Fruit fly (Drosophila melanogaster) whole organism, embryonic: ENCODE results near the gene dome.
A peak's percentile ranks its signal among the peaks of the same experiment; 100 is the strongest.

ENCODE experiments used
- Adf1 ChIP-seq: fragments of 200-800 bp; sonication (Bioruptor generic); IDR thresholded peaks from 2 replicates; pipeline ENCODE4 v1.3.6; 2022; ENCODE audit warnings: missing biosample characterization, missing genetic modification characterization
- CG12659 ChIP-seq: fragments of 200-800 bp; sonication (Bioruptor generic); optimal IDR thresholded peaks from 3 replicates; lab custom pipeline; 2017; ENCODE audit warnings: mild to moderate bottlenecking, missing biosample characterization, missing genetic modification reagents, missing genetic modification characterization
- CG15479 ChIP-seq: fragments of 200-800 bp; sonication (Bioruptor generic); optimal IDR thresholded peaks from 3 replicates; lab custom pipeline; 2019; ENCODE audit warnings: missing biosample characterization, mild to moderate bottlenecking, missing genetic modification characterization, moderate library complexity
- CG15696 ChIP-seq: fragments of 200-800 bp; sonication (Bioruptor generic); optimal IDR thresholded peaks from 2 replicates; lab custom pipeline; 2019; ENCODE audit warnings: missing biosample characterization, mild to moderate bottlenecking, missing genetic modification characterization, moderate library complexity
- CG17385 ChIP-seq: fragments of 200-800 bp; sonication (Bioruptor generic); optimal IDR thresholded peaks from 3 replicates; lab custom pipeline; 2018; ENCODE audit warnings: missing biosample characterization, mild to moderate bottlenecking, missing genetic modification characterization
- CG1792 ChIP-seq: fragments of 200-800 bp; sonication (Bioruptor generic); optimal IDR thresholded peaks from 2 replicates; lab custom pipeline; 2016; ENCODE audit warnings: missing biosample characterization, missing genetic modification characterization
- CG18599 ChIP-seq: fragments of 200-800 bp; sonication (Bioruptor generic); optimal IDR thresholded peaks from 3 replicates; lab custom pipeline; 2017; ENCODE audit warnings: missing biosample characterization, missing genetic modification characterization, mild to moderate bottlenecking, moderate library complexity, missing genetic modification reagents
- CG31365 ChIP-seq: fragments of 200-800 bp; sonication (Bioruptor generic); optimal IDR thresholded peaks from 2 replicates; lab custom pipeline; 2018; ENCODE audit warnings: missing biosample characterization, mild to moderate bottlenecking, missing genetic modification characterization
- CG34224 ChIP-seq: fragments of 200-800 bp; sonication (Bioruptor generic); IDR thresholded peaks from 3 replicates; pipeline ENCODE4 v1.3.6; 2022; ENCODE audit warnings: missing biosample characterization, missing genetic modification characterization; ENCODE audit not compliant: partially characterized antibody
- CG34376 ChIP-seq: fragments of 200-800 bp; sonication (Bioruptor generic); optimal IDR thresholded peaks from 2 replicates; lab custom pipeline; 2018; ENCODE audit warnings: missing biosample characterization, mild to moderate bottlenecking, missing genetic modification characterization
- CG4360 ChIP-seq: fragments of 200-800 bp; sonication (Bioruptor generic); IDR thresholded peaks from 2 replicates; pipeline ENCODE4 v1.3.6; 2022; ENCODE audit warnings: missing biosample characterization, missing genetic modification characterization
- CG6175 ChIP-seq: fragments of 200-800 bp; sonication (Bioruptor generic); IDR thresholded peaks from 3 replicates; pipeline ENCODE4 v1.3.6; 2022; ENCODE audit warnings: missing biosample characterization, missing genetic modification characterization
- CG8478 ChIP-seq: fragments of >200 bp; optimal IDR thresholded peaks from 2 replicates; lab custom pipeline; 2018
- Chrac-16 ChIP-seq: fragments of 200-800 bp; sonication (Bioruptor generic); optimal IDR thresholded peaks from 3 replicates; lab custom pipeline; 2016; ENCODE audit warnings: missing biosample characterization, missing genetic modification characterization
- D ChIP-seq, 2 experiments: fragments of 200-800 bp in 1 of 2; fragments of >200 bp in 1 of 2; sonication (Bioruptor generic) in 1 of 2; optimal IDR thresholded peaks; 2 replicates in 1 of 2; 3 replicates in 1 of 2; lab custom pipeline; 2017; ENCODE audit warnings: mild to moderate bottlenecking in 1 of 2, missing biosample characterization in 1 of 2, missing genetic modification characterization in 1 of 2, missing genetic modification reagents in 1 of 2
- Deaf1 ChIP-seq: fragments of 200-800 bp; optimal IDR thresholded peaks from 3 replicates; lab custom pipeline; 2019; ENCODE audit warnings: missing biosample characterization, mild to moderate bottlenecking, missing genetic modification characterization, moderate library complexity
- Dll ChIP-seq: fragments of 200-800 bp; sonication (Bioruptor generic); IDR thresholded peaks from 4 replicates; pipeline ENCODE4 v1.3.6; 2022; ENCODE audit warnings: missing biosample characterization, missing genetic modification characterization; ENCODE audit not compliant: partially characterized antibody
- Drgx ChIP-seq: fragments of 200-800 bp; sonication (Bioruptor generic); IDR thresholded peaks from 2 replicates; pipeline ENCODE4 v1.3.6; 2022; ENCODE audit warnings: missing biosample characterization, missing genetic modification characterization
- E2f2 ChIP-seq: fragments of 200-800 bp; sonication (Bioruptor generic); IDR thresholded peaks from 2 replicates; pipeline ENCODE4 v1.3.6; 2022; ENCODE audit warnings: missing biosample characterization, missing genetic modification characterization
- Eip74EF ChIP-seq, 2 experiments: fragments of 200-800 bp in 1 of 2; fragments of >200 bp in 1 of 2; sonication (Bioruptor generic) in 1 of 2; optimal IDR thresholded peaks; 2 replicates each; lab custom pipeline; 2017 to 2019; ENCODE audit warnings: missing biosample characterization in 2 of 2, missing genetic modification characterization in 2 of 2, mild to moderate bottlenecking in 1 of 2, moderate library complexity in 1 of 2
- HLHmδ ChIP-seq: fragments of 200-800 bp; sonication (Bioruptor generic); optimal IDR thresholded peaks from 2 replicates; lab custom pipeline; 2018; ENCODE audit warnings: missing biosample characterization, mild to moderate bottlenecking, missing genetic modification characterization, moderate library complexity
- HmgZ ChIP-seq: fragments of 200-800 bp; sonication (Bioruptor generic); optimal IDR thresholded peaks from 2 replicates; lab custom pipeline; 2018; ENCODE audit warnings: missing biosample characterization, mild to moderate bottlenecking, missing genetic modification characterization
- MESR4 ChIP-seq: fragments of 200-800 bp; sonication (Bioruptor generic); optimal IDR thresholded peaks from 2 replicates; lab custom pipeline; 2018; ENCODE audit warnings: missing biosample characterization, mild to moderate bottlenecking, missing genetic modification characterization, moderate library complexity
- Med ChIP-seq: fragments of 200-800 bp; sonication (Bioruptor generic); peaks from one replicate; lab custom pipeline; 2016; ENCODE audit warnings: missing biosample characterization, missing genetic modification characterization, mild to moderate bottlenecking, inconsistent platforms, moderate library complexity
- Opbp ChIP-seq: fragments of 200-800 bp; sonication (Bioruptor generic); IDR thresholded peaks from 3 replicates; pipeline ENCODE4 v1.3.6; 2022; ENCODE audit warnings: missing biosample characterization, missing genetic modification characterization; ENCODE audit not compliant: partially characterized antibody
- Tbp ChIP-seq: fragments of >200 bp; optimal IDR thresholded peaks from 2 replicates; lab custom pipeline; 2018; ENCODE audit warnings: missing biosample characterization, missing genetic modification characterization
- Trl ChIP-seq, 3 experiments: fragments of >200 bp in 2 of 3; fragments of 200-800 bp in 1 of 3; sonication (Bioruptor generic) in 1 of 3; optimal IDR thresholded peaks; 2 replicates in 1 of 3; 3 replicates in 2 of 3; lab custom pipeline; 2016 to 2017; ENCODE audit warnings: missing biosample characterization in 1 of 3, missing genetic modification characterization in 1 of 3
- YL-1 ChIP-seq: fragments of 200-800 bp; sonication (Bioruptor generic); optimal IDR thresholded peaks from 3 replicates; lab custom pipeline; 2017; ENCODE audit warnings: missing biosample characterization, mild to moderate bottlenecking, missing genetic modification characterization
- bab2 ChIP-seq: fragments of 200-800 bp; sonication (Bioruptor generic); optimal IDR thresholded peaks from 2 replicates; lab custom pipeline; 2016; ENCODE audit warnings: missing biosample characterization, missing genetic modification characterization
- cg ChIP-seq: fragments of 200-800 bp; sonication (Bioruptor generic); optimal IDR thresholded peaks from 3 replicates; lab custom pipeline; 2019; ENCODE audit warnings: missing biosample characterization, mild to moderate bottlenecking, missing genetic modification characterization, moderate library complexity
- chinmo ChIP-seq: fragments of 200-800 bp; sonication (Bioruptor generic); IDR thresholded peaks from 4 replicates; pipeline ENCODE4 v1.3.6; 2022; ENCODE audit warnings: missing biosample characterization, missing genetic modification characterization; ENCODE audit not compliant: partially characterized antibody
- chm ChIP-seq: fragments of 200-800 bp; sonication (Bioruptor generic); IDR thresholded peaks from 2 replicates; pipeline ENCODE4 v1.3.6; 2022; ENCODE audit warnings: missing biosample characterization, missing genetic modification characterization
- esg ChIP-seq: fragments of 200-800 bp; sonication (Bioruptor generic); conservative IDR thresholded peaks from 2 replicates; pipeline ENCODE4 v1.3.6; 2022; ENCODE audit warnings: missing biosample characterization, missing genetic modification characterization
- lmd ChIP-seq: fragments of 200-800 bp; sonication (Bioruptor generic); IDR thresholded peaks from 2 replicates; pipeline ENCODE4 v1.3.6; 2022; ENCODE audit warnings: missing biosample characterization, missing genetic modification characterization
- lola ChIP-seq, 3 experiments: fragments of >200 bp in 2 of 3; fragments of 200-800 bp in 1 of 3; sonication (Bioruptor generic) in 1 of 3; optimal IDR thresholded peaks; 2 replicates each; lab custom pipeline; 2017 to 2019; ENCODE audit warnings: missing biosample characterization in 3 of 3, missing genetic modification characterization in 3 of 3, mild to moderate bottlenecking in 1 of 3, moderate library complexity in 1 of 3
- lov ChIP-seq, 2 experiments: fragments of 200-800 bp in 1 of 2; fragments of >200 bp in 1 of 2; sonication (Bioruptor generic) in 1 of 2; IDR thresholded peaks in 1 of 2; optimal IDR thresholded peaks in 1 of 2; 2 replicates in 1 of 2; 3 replicates in 1 of 2; pipeline versions ENCODE4 v1.3.6 to Lab custom; 2017 to 2022; ENCODE audit warnings: missing biosample characterization in 1 of 2, missing genetic modification characterization in 1 of 2
- pfk ChIP-seq: fragments of 200-800 bp; sonication (Bioruptor generic); optimal IDR thresholded peaks from 2 replicates; lab custom pipeline; 2018; ENCODE audit warnings: missing biosample characterization, mild to moderate bottlenecking, missing genetic modification characterization, moderate library complexity
- phol ChIP-seq: fragments of 200-800 bp; sonication (Bioruptor generic); optimal IDR thresholded peaks from 3 replicates; lab custom pipeline; 2018; ENCODE audit warnings: missing biosample characterization, mild to moderate bottlenecking, missing genetic modification characterization, moderate library complexity
- pros ChIP-seq: fragments of 200-800 bp; sonication (Bioruptor generic); optimal IDR thresholded peaks from 3 replicates; lab custom pipeline; 2019; ENCODE audit warnings: missing biosample characterization, mild to moderate bottlenecking, missing genetic modification characterization, moderate library complexity
- rib ChIP-seq: fragments of 200-800 bp; sonication (Bioruptor generic); IDR thresholded peaks from 2 replicates; pipeline ENCODE4 v1.3.6; 2022; ENCODE audit warnings: missing biosample characterization, missing genetic modification characterization
- sens ChIP-seq: fragments of 200-800 bp; sonication (Bioruptor generic); peaks from one replicate; lab custom pipeline; 2016; ENCODE audit warnings: missing biosample characterization, missing genetic modification characterization
- vvl ChIP-seq: fragments of 200-800 bp; sonication (Bioruptor generic); IDR thresholded peaks from 2 replicates; pipeline ENCODE4 v1.3.6; 2022; ENCODE audit warnings: missing biosample characterization, missing genetic modification characterization

dome gene

DNA sequence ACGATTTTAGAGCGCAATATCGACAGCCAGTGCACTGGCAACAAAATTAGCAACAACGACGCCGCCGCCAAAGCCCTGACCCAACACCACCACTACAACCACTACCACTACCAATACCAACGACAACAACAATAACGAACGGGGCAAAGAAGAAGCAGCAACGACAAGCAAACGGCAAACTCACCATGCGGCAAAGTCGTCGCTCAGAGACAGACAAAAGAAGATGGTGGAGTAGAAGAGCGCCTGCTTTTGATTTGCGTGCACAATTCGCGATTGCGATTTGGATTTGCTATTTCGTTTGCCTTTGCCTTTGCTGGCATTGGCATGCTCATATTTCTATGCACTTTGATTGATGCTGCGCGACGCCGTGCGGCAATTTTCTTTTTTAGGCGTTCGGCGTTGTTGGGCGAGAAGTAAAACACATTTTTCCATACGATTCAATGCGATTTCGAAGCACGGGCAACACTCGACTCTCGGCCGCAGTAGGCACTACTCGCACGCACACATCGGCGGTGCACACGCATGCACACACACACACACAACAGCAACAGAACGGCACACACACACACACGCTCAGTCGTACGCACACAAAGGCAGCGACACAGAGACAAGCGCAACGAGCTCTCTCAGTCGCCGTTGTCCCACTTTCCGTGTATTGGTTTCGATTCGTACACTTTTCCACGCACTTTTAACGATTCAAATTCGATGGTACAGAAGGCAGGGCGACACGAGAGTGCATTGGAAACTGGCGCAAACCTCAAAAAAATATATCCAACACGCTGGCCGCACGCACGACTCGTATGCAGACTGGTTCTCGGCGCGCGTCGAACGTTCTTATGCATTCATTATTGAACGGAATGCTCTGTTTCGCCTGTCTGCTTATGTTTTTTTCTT lies 45.6 kb downstream of the dome start:
- TF ChIP-seq HmgZ (peak; percentile 15), lov (optimal IDR thresholded peaks at IDR 0.05; lab: Kevin White, UChicago) (no peak), lov (GFP tag; IDR thresholded peaks at IDR 0.05; lab: Robert Waterston, UW) (no peak), Trl (optimal IDR thresholded peaks at IDR 0.05; lab: Kevin White, UChicago) (peak in 1 of 2 experiments; percentile 65), Trl (GFP tag; optimal IDR thresholded peaks at IDR 0.05; lab: Kevin White, UChicago) (no peak), CG34376 (GFP tag; lab: Kevin White, UChicago) (peak; percentile 47), CG1792 (GFP tag; lab: Kevin White, UChicago) (no peak), lola (GFP tag; optimal IDR thresholded peaks at IDR 0.05; lab: Kevin White, UChicago) (peak in 1 of 3 experiments; percentile 80), lmd (no peak), bab2 (GFP tag; lab: Kevin White, UChicago) (no peak), Opbp (GFP tag; lab: Robert Waterston, UW) (0 out of 3 replicates have a peak, but pooled peaks have one; percentile 8), CG34224 (GFP tag; lab: Robert Waterston, UW) (0 out of 3 replicates have a peak, but pooled peaks have one; percentile 21), CG15696 (tag; lab: Kevin White, UChicago) (no peak), HLHmδ (GFP tag; lab: Kevin White, UChicago) (peak; percentile 57), CG18599 (GFP tag; lab: Kevin White, UChicago) (peak; percentile 4), CG15479 (GFP tag; lab: Kevin White, UChicago) (peak; percentile 95), Tbp (GFP tag; lab: Kevin White, UChicago) (peak; percentile 47), Eip74EF (GFP tag; optimal IDR thresholded peaks at IDR 0.05; lab: Kevin White, UChicago) (no peak), CG4360 (peak; percentile 57), D (optimal IDR thresholded peaks at IDR 0.05; lab: Kevin White, UChicago) (peak; percentile 19), D (GFP tag; optimal IDR thresholded peaks at IDR 0.05; lab: Kevin White, UChicago) (no peak), Adf1 (GFP tag; lab: Robert Waterston, UW) (peak; percentile 77), vvl (GFP tag; lab: Robert Waterston, UW) (no peak), Dll (GFP tag; lab: Robert Waterston, UW) (0 out of 4 replicates have a peak, but pooled peaks have one; percentile 15), pros (peak; percentile 56), esg (no peak), chinmo (GFP tag; lab: Robert Waterston, UW) (peak; percentile 88; the same call in 2 of the 4 replicates), Drgx (GFP tag; lab: Robert Waterston, UW) (0 out of 2 replicates have a peak, but pooled peaks have one; percentile 11), cg (GFP tag; lab: Kevin White, UChicago) (peak; percentile 96), CG31365 (no peak), CG12659 (GFP tag; lab: Kevin White, UChicago) (peak; percentile 28), CG6175 (0 out of 3 replicates have a peak, but pooled peaks have one; percentile 6), CG8478 (lab: Kevin White, UChicago) (peak; percentile 95), chm (GFP tag; lab: Robert Waterston, UW) (0 out of 2 replicates have a peak, but pooled peaks have one; percentile 8), rib (GFP tag; lab: Robert Waterston, UW) (peak; percentile 34; the same call in 1 of the 2 replicates), phol (tag; lab: Kevin White, UChicago) (peak; percentile 56), pfk (GFP tag; lab: Kevin White, UChicago) (no peak), Chrac-16 (GFP tag; lab: Kevin White, UChicago) (no peak), CG17385 (peak; percentile 93), YL-1 (peak; percentile 18), MESR4 (GFP tag; lab: Kevin White, UChicago) (peak; percentile 90), Deaf1 (tag; lab: Kevin White, UChicago) (peak; percentile 62), Med (GFP tag; lab: Kevin White, UChicago) (peak; percentile 79), E2f2 (GFP tag; lab: Robert Waterston, UW) (no peak), sens (GFP tag; lab: Kevin White, UChicago) (peak; percentile 4)
